Fruit fly (Drosophila melanogaster) whole organism, wandering third instar larva: ENCODE results near the gene Polr1D.
A peak's percentile ranks its signal among the peaks of the same experiment; 100 is the strongest.

Source experiments
- Abd-B ChIP-seq: fragments of >200 bp; optimal IDR thresholded peaks from 2 replicates; lab custom pipeline; 2017; ENCODE audit warnings: missing biosample characterization, missing genetic modification characterization
- CG32264 ChIP-seq: fragments of 200-800 bp; sonication (Bioruptor generic); optimal IDR thresholded peaks from 2 replicates; lab custom pipeline; 2016; ENCODE audit warnings: missing biosample characterization, missing genetic modification characterization
- CrebA ChIP-seq: fragments of 200-800 bp; sonication (Bioruptor generic); optimal IDR thresholded peaks from 2 replicates; lab custom pipeline; 2016; ENCODE audit warnings: missing biosample characterization, mild to moderate bottlenecking, missing genetic modification characterization, borderline replicate concordance
- Dfd ChIP-seq: fragments of >200 bp; optimal IDR thresholded peaks from 2 replicates; lab custom pipeline; 2017; ENCODE audit warnings: missing biosample characterization, missing genetic modification characterization
- Dif ChIP-seq: fragments of 200-275, 200-300 bp; sonication (Bioruptor generic); optimal IDR thresholded peaks from 2 replicates; lab custom pipeline; 2018; ENCODE audit warnings: missing biosample characterization, missing genetic modification characterization; ENCODE audit not compliant: partially characterized antibody
- HLH106 ChIP-seq: fragments of 200-800 bp; optimal IDR thresholded peaks from 3 replicates; lab custom pipeline; 2019; ENCODE audit warnings: missing biosample characterization, mild to moderate bottlenecking, missing genetic modification characterization, moderate library complexity
- Hnf4 ChIP-seq: fragments of 200-800 bp; sonication (Bioruptor generic); optimal IDR thresholded peaks from 2 replicates; lab custom pipeline; 2016; ENCODE audit warnings: missing biosample characterization, mild to moderate bottlenecking, missing genetic modification characterization
- Hr78 ChIP-seq: fragments of >200 bp; optimal IDR thresholded peaks from 2 replicates; lab custom pipeline; 2017; ENCODE audit warnings: missing biosample characterization, missing genetic modification characterization
- Jra ChIP-seq: sonication (Bioruptor generic); optimal IDR thresholded peaks from 2 replicates; lab custom pipeline; 2016; ENCODE audit warnings: missing biosample characterization, missing genetic modification characterization
- Mio ChIP-seq: sonication (Bioruptor generic); optimal IDR thresholded peaks from 2 replicates; lab custom pipeline; 2016; ENCODE audit warnings: missing biosample characterization, missing genetic modification characterization
- Myc ChIP-seq: fragments of >200 bp; optimal IDR thresholded peaks from 2 replicates; lab custom pipeline; 2017
- N ChIP-seq: fragments of >200 bp; optimal IDR thresholded peaks from 2 replicates; lab custom pipeline; 2018; ENCODE audit warnings: missing biosample characterization, missing external identifiers, missing genetic modification characterization
- Rel ChIP-seq, 2 experiments: fragments of 200-800 bp; sonication (Bioruptor generic) in 1 of 2; optimal IDR thresholded peaks; 2 replicates in 1 of 2; 3 replicates in 1 of 2; lab custom pipeline; 2016 to 2019; ENCODE audit warnings: mild to moderate bottlenecking in 2 of 2, missing biosample characterization in 2 of 2, missing genetic modification characterization in 2 of 2, moderate library complexity in 1 of 2
- Sp1 ChIP-seq: fragments of 200-800 bp; sonication (Bioruptor generic); optimal IDR thresholded peaks from 3 replicates; lab custom pipeline; 2019; ENCODE audit warnings: missing biosample characterization, mild to moderate bottlenecking, missing genetic modification characterization, moderate library complexity
- Vsx2 ChIP-seq: fragments of 200-300, 225-300 bp; sonication (Bioruptor generic); optimal IDR thresholded peaks from 2 replicates; lab custom pipeline; 2018; ENCODE audit warnings: missing biosample characterization, missing genetic modification characterization; ENCODE audit not compliant: partially characterized antibody
- br ChIP-seq: fragments of 200-800 bp; sonication (Bioruptor generic); optimal IDR thresholded peaks from 2 replicates; lab custom pipeline; 2016; ENCODE audit warnings: missing biosample characterization, missing genetic modification characterization
- brk ChIP-seq: fragments of 200-800 bp; sonication (Bioruptor generic); optimal IDR thresholded peaks from 2 replicates; lab custom pipeline; 2016; ENCODE audit warnings: missing biosample characterization, mild to moderate bottlenecking, missing genetic modification characterization
- dl ChIP-seq, 2 experiments: fragments of 175-275, 200-275 bp in 1 of 2; fragments of 200-275 bp in 1 of 2; sonication (Bioruptor generic); optimal IDR thresholded peaks; lab custom pipeline; 2018; ENCODE audit warnings: mild to moderate bottlenecking in 2 of 2, missing biosample characterization in 2 of 2, missing genetic modification characterization in 2 of 2, moderate library complexity in 2 of 2; ENCODE audit not compliant: partially characterized antibody in 2 of 2, insufficient read depth in 1 of 2
- dmrt93B ChIP-seq: fragments of 200-800 bp; sonication (Bioruptor generic); optimal IDR thresholded peaks from 2 replicates; lab custom pipeline; 2018; ENCODE audit warnings: missing biosample characterization, mild to moderate bottlenecking, missing genetic modification characterization
- dsf ChIP-seq: sonication (Bioruptor generic); optimal IDR thresholded peaks from 2 replicates; lab custom pipeline; 2016; ENCODE audit warnings: missing biosample characterization, missing genetic modification characterization, borderline replicate concordance
- ey ChIP-seq: fragments of 200-800 bp; sonication (Bioruptor generic); optimal IDR thresholded peaks from 2 replicates; lab custom pipeline; 2016; ENCODE audit warnings: missing biosample characterization, missing genetic modification characterization
- foxo ChIP-seq, 2 experiments: fragments of 200-800 bp; sonication (Bioruptor generic); optimal IDR thresholded peaks; 2 replicates in 1 of 2; 3 replicates in 1 of 2; lab custom pipeline; 2016 to 2017; ENCODE audit warnings: missing biosample characterization in 2 of 2, missing genetic modification characterization in 2 of 2
- fru ChIP-seq: fragments of 200-800 bp; sonication (Bioruptor generic); optimal IDR thresholded peaks from 3 replicates; lab custom pipeline; 2016; ENCODE audit warnings: missing biosample characterization, mild to moderate bottlenecking, missing genetic modification characterization
- h ChIP-seq: fragments of 200-800 bp; sonication (Bioruptor generic); optimal IDR thresholded peaks from 3 replicates; lab custom pipeline; 2016; ENCODE audit warnings: missing biosample characterization, mild to moderate bottlenecking, missing genetic modification characterization
- jim ChIP-seq: fragments of 175-275, 200-325 bp; sonication (Bioruptor generic); optimal IDR thresholded peaks from 2 replicates; lab custom pipeline; 2016; ENCODE audit warnings: missing biosample characterization, mild to moderate bottlenecking, missing genetic modification characterization
- lola ChIP-seq: fragments of >200 bp; optimal IDR thresholded peaks from 2 replicates; lab custom pipeline; 2017; ENCODE audit warnings: missing biosample characterization, missing genetic modification characterization
- pan ChIP-seq: fragments of >200 bp; optimal IDR thresholded peaks from 2 replicates; lab custom pipeline; 2017
- psq ChIP-seq: fragments of 200-800 bp; sonication (Bioruptor generic); optimal IDR thresholded peaks from 3 replicates; lab custom pipeline; 2017; ENCODE audit warnings: missing biosample characterization, mild to moderate bottlenecking, missing genetic modification characterization, moderate library complexity
- rgr ChIP-seq: fragments of 200-800 bp; sonication (Bioruptor generic); optimal IDR thresholded peaks from 3 replicates; lab custom pipeline; 2016; ENCODE audit warnings: missing biosample characterization, mild to moderate bottlenecking, missing genetic modification characterization
- sv ChIP-seq: fragments of 200-800 bp; sonication (Bioruptor generic); optimal IDR thresholded peaks from 3 replicates; lab custom pipeline; 2016; ENCODE audit warnings: missing biosample characterization, missing genetic modification characterization
- woc ChIP-seq: sonication (Bioruptor generic); optimal IDR thresholded peaks from 2 replicates; lab custom pipeline; 2016; ENCODE audit warnings: missing biosample characterization, mild to moderate bottlenecking, missing genetic modification characterization

The Polr1D gene

DNA sequence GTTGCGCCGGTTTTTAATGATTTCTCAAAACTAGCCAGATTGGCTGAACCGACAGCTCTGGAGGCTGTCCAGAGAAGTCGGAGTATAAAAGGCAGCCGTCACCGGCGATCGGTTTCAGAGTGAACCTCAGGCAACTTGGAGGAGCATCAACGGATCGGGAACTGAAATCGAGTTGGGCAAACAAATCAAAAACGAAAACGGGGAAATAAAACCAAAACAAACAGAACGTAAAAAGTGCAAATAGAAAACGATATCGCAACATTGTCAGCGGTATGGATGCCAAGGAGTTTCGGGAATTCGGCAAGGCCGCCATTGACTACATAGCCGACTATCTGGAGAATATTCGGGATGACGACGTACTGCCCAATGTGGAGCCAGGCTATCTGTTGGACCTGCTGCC lies 23.3 kb downstream of the Polr1D start:
- no peak for TF ChIP-seq Sp1 (GFP tag; lab: Kevin White, UChicago)
- TF ChIP-seq Hnf4 (GFP tag; lab: Kevin White, UChicago), result no peak
- TF ChIP-seq CG32264, result no peak
- TF ChIP-seq ey, result no peak
- TF ChIP-seq HLH106, result no peak
- TF ChIP-seq dsf (GFP tag; lab: Kevin White, UChicago), result no peak
- no peak for TF ChIP-seq Abd-B
- TF ChIP-seq Myc, result no peak
- TF ChIP-seq sv (GFP tag; lab: Kevin White, UChicago), result no peak
- no peak for TF ChIP-seq N (GFP tag; lab: Kevin White, UChicago)
- TF ChIP-seq Rel (GFP tag; optimal IDR thresholded peaks at IDR 0.05; lab: Kevin White, UChicago), result no peak
- TF ChIP-seq Rel (tag; optimal IDR thresholded peaks at IDR 0.05; lab: Kevin White, UChicago), result no peak
- TF ChIP-seq CrebA, result no peak

DNA sequence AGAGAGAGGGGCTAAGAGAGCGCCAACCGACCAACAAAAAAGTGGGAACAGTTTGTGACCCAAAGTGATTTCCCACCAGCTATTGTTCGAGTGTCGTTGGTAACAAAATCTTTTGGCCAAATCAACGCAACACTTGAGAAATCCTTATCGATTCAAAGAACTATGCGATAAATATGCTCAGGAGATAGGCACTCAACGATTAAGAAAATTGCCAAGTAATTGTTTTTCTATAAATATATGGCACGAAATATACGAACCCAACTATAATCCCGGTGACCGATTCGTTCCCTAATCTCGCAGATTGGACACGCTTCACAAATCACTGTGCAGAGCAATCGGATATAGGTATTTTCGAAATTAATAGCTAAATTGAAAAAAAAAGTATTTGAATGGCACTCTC lies 23.9 kb downstream of the Polr1D start:
- TF ChIP-seq dl (GFP tag; optimal IDR thresholded peaks at IDR 0.05; lab: Kevin White, UChicago; ENCODE audit: insufficient read depth in 1 of 2, partially characterized antibody in 2 of 2), result no peak
- no peak for TF ChIP-seq foxo (GFP tag; optimal IDR thresholded peaks at IDR 0.05; lab: Kevin White, UChicago)
- no peak for TF ChIP-seq Mio (GFP tag; lab: Kevin White, UChicago)
- TF ChIP-seq Rel (GFP tag; optimal IDR thresholded peaks at IDR 0.05; lab: Kevin White, UChicago), result no peak
- TF ChIP-seq Rel (tag; optimal IDR thresholded peaks at IDR 0.05; lab: Kevin White, UChicago), result no peak
- no peak for TF ChIP-seq lola (GFP tag; lab: Kevin White, UChicago)
- TF ChIP-seq Myc, result peak; percentile 36
- no peak for TF ChIP-seq Jra (GFP tag; lab: Kevin White, UChicago)

DNA sequence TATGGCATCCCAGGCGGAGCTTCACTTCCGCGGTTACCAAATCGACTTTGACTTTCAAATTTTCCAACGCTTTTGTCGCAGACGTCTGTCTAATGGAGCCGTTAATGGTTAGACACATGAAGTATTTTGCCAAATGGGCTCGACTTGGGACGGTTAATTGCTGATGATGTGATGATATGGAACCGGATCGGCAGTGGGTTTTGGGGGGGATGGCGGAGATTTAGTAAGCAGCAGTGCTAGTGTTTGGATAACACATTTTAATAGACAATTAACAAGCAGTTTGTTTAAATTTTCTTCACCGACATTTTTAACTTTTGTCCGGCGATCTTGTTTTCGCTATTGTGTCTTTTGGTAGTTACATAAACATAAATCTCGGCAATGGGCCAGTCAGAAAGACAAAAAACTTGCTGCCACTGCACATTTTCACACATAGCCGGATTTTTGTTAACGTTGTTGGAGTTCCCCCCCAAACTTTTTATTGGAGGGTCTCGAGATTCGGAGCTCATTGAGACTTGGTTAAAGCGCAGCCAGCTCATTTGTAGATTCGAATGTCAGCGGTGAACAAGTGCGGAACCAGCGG lies 25.3 kb downstream of the Polr1D start, which contains the start of gene amd:
amd (plus strand) TSS at position 530 of the 580 bp plus-strand sequence.
- TF ChIP-seq sv (GFP tag; lab: Kevin White, UChicago) (no peak), fru (no peak), br (GFP tag; lab: Kevin White, UChicago) (no peak), foxo (GFP tag; optimal IDR thresholded peaks at IDR 0.05; lab: Kevin White, UChicago) (no peak), jim (GFP tag; lab: Kevin White, UChicago) (no peak), Hr78 (no peak), dl (GFP tag; optimal IDR thresholded peaks at IDR 0.05; lab: Kevin White, UChicago; ENCODE audit: insufficient read depth in 1 of 2, partially characterized antibody in 2 of 2) (no peak), woc (GFP tag; lab: Kevin White, UChicago) (no peak)

DNA sequence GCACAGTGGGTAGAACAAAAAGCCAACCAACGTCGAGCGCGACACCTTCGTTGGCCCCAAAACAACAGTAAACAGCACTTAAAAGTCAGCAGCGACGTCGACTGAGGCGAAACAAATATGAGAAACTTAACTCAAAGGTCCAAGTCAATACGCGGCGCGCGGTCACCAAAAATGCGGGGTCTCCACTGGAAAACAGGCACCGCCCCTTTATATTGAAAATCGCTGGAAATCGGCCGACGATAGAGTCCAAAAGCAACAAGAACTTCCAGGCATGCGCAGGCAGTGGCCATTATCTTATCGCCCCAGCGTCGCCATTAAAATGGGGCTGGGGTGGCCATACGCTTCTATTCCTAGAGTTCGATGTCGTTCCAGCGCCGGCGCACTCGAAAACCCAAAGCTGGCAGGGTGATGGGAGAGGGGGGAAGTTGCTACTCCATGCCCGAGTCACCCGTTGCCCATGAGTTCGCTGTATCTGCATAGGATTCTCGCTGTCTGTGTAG lies 26.6 kb downstream of the Polr1D start, which contains the start of gene Lim3:
Lim3 (minus strand) TSS at position 51 of the 500 bp plus-strand sequence.
- no peak for TF ChIP-seq Hr78
- TF ChIP-seq Vsx2 (GFP tag; lab: Kevin White, UChicago), result peak; percentile 84
- TF ChIP-seq sv (GFP tag; lab: Kevin White, UChicago), result no peak
- TF ChIP-seq psq (GFP tag; lab: Kevin White, UChicago), result no peak
- no peak for TF ChIP-seq Dfd (GFP tag; lab: Kevin White, UChicago)
- no peak for TF ChIP-seq Abd-B
- no peak for TF ChIP-seq jim (GFP tag; lab: Kevin White, UChicago)
- peak; percentile 3 for TF ChIP-seq h (GFP tag; lab: Kevin White, UChicago)
- TF ChIP-seq Dif, result peak; percentile 75
- no peak for TF ChIP-seq Jra (GFP tag; lab: Kevin White, UChicago)

DNA sequence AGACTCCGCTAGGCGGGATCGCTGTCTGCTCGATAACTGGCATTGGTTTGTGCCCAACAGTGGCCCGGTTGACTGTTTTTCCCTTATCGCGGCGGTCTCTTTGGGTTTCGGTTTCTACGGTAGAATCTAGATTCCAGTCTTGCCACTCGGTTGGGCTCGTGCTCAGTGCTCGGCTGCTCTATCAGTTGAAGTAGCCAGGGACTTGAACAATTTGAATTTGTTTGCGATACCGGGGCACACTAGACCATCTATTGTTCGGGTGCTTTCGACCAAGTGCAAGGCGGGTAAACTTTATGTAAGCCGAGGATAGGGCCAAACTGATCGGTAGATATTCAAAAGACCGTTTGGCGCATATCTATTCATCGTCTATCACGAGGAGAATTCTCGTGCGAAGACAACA lies 28.8 kb downstream of the Polr1D start:
- TF ChIP-seq Hnf4 (GFP tag; lab: Kevin White, UChicago) (no peak), fru (no peak), sv (GFP tag; lab: Kevin White, UChicago) (no peak), dsf (GFP tag; lab: Kevin White, UChicago) (no peak), Mio (GFP tag; lab: Kevin White, UChicago) (no peak)
- TF ChIP-seq, all 38 proteins: peak for 0

DNA sequence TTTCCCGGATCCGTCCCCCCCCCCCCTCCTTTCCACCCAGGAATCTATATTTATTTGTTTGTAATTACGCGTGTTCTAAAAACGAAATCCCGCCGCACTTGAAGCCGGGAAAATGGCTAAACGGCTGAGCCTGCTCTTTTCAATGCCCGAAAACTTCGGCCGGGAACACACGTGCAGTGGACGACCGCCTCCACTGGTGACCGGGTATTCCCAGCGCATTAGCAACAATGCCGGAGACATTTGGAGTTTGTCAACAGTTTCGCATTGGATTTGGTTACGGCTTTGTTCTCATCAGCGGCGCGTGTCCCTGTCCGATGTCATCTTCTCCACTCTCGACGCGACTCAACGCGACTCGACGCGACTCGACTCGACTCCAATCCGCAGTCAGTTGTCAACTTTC lies 30.6 kb downstream of the Polr1D start:
- TF ChIP-seq rgr (GFP tag; lab: Kevin White, UChicago) (no peak), h (GFP tag; lab: Kevin White, UChicago) (no peak), jim (GFP tag; lab: Kevin White, UChicago) (no peak), pan (no peak), brk (GFP tag; lab: Kevin White, UChicago) (no peak), dmrt93B (GFP tag; lab: Kevin White, UChicago) (no peak), CrebA (no peak), dsf (GFP tag; lab: Kevin White, UChicago) (no peak), HLH106 (no peak), Dfd (GFP tag; lab: Kevin White, UChicago) (no peak)
